Worm (Caenorhabditis elegans) whole organism, young adult: Measurements from ENCODE around the gene H01G02.3.

ENCODE experiments used
- B0261.1 ChIP-seq: sonication (generic microtip); optimal IDR thresholded peaks from 2 replicates; lab custom pipeline; 2016; ENCODE audit warnings: mild to moderate bottlenecking, missing genetic modification characterization, moderate library complexity, missing compliant biosample characterization
- C06A6.2 ChIP-seq: fragments of 200-800 bp; sonication (Bioruptor generic); conservative IDR thresholded peaks from 2 replicates; pipeline ENCODE4 v1.3.6; 2022; ENCODE audit warnings: missing genetic modification characterization, missing compliant biosample characterization
- F33H1.4 ChIP-seq: fragments of 200-800 bp; sonication (Bioruptor generic); IDR thresholded peaks from 2 replicates; pipeline ENCODE4 v1.3.6; 2022; ENCODE audit warnings: missing genetic modification reagents, missing genetic modification characterization, missing compliant biosample characterization
- F39B2.1 ChIP-seq: fragments of 200-800 bp; sonication (Bioruptor generic); IDR thresholded peaks from 2 replicates; pipeline ENCODE4 v1.3.6; 2022; ENCODE audit warnings: missing genetic modification reagents, missing genetic modification characterization, missing compliant biosample characterization
- F57A8.1 ChIP-seq: fragments of 200-800 bp; sonication (Bioruptor generic); optimal IDR thresholded peaks from 2 replicates; lab custom pipeline; 2018; ENCODE audit warnings: mild to moderate bottlenecking, missing genetic modification characterization, moderate library complexity, missing compliant biosample characterization
- K12H6.12 ChIP-seq: fragments of 200-800 bp; sonication (Bioruptor generic); optimal IDR thresholded peaks from 2 replicates; lab custom pipeline; 2018; ENCODE audit warnings: mild to moderate bottlenecking, missing genetic modification characterization, missing compliant biosample characterization
- T07F8.4 ChIP-seq: sonication (generic microtip); optimal IDR thresholded peaks from 2 replicates; lab custom pipeline; 2016; ENCODE audit warnings: mild to moderate bottlenecking, missing genetic modification characterization, moderate library complexity, missing compliant biosample characterization
- ZK185.1 ChIP-seq: sonication (generic microtip); optimal IDR thresholded peaks from 2 replicates; lab custom pipeline; 2016; ENCODE audit warnings: mild to moderate bottlenecking, missing genetic modification characterization, missing compliant biosample characterization; ENCODE audit not compliant: poor library complexity, severe bottlenecking
- aptf-3 ChIP-seq: fragments of 200-800 bp; sonication (Bioruptor generic); IDR thresholded peaks from 2 replicates; pipeline ENCODE4 v1.3.6; 2022; ENCODE audit warnings: missing genetic modification characterization, missing compliant biosample characterization
- atf-7 ChIP-seq: sonication (generic microtip); optimal IDR thresholded peaks from 2 replicates; lab custom pipeline; 2017; ENCODE audit warnings: mild to moderate bottlenecking, missing genetic modification characterization, missing compliant biosample characterization
- cebp-1 ChIP-seq, 2 experiments: fragments of 200-800 bp in 1 of 2; sonication (Bioruptor generic) in 1 of 2; sonication (generic microtip) in 1 of 2; IDR thresholded peaks in 1 of 2; optimal IDR thresholded peaks in 1 of 2; 2 replicates each; pipeline versions ENCODE4 v1.3.6 to Lab custom; 2017 to 2022; ENCODE audit warnings: missing compliant biosample characterization in 2 of 2, missing genetic modification characterization in 2 of 2, mild to moderate bottlenecking in 1 of 2, missing genetic modification reagents in 1 of 2, moderate library complexity in 1 of 2
- die-1 ChIP-seq: sonication (generic microtip); optimal IDR thresholded peaks from 2 replicates; lab custom pipeline; 2016; ENCODE audit warnings: missing genotype, mild to moderate bottlenecking, missing genetic modification characterization, missing compliant biosample characterization
- dpff-1 ChIP-seq: sonication (generic microtip); optimal IDR thresholded peaks from 2 replicates; lab custom pipeline; 2017; ENCODE audit warnings: mild to moderate bottlenecking, missing genetic modification characterization, missing compliant biosample characterization
- efl-1 ChIP-seq: fragments of 150-350 bp; optimal IDR thresholded peaks from 2 replicates; lab custom pipeline; 2014; ENCODE audit warnings: missing biosample characterization, missing genetic modification reagents, missing genetic modification characterization
- egrh-3 ChIP-seq: fragments of 200-800 bp; sonication (Bioruptor generic); IDR thresholded peaks from 2 replicates; pipeline ENCODE4 v1.3.6; 2022; ENCODE audit warnings: missing genetic modification reagents, missing genetic modification characterization, missing compliant biosample characterization
- ets-4 ChIP-seq: fragments of 200-800 bp; sonication (Bioruptor generic); optimal IDR thresholded peaks from 2 replicates; lab custom pipeline; 2018; ENCODE audit warnings: mild to moderate bottlenecking, missing genetic modification characterization, missing compliant biosample characterization
- fkh-3 ChIP-seq: sonication (generic microtip); optimal IDR thresholded peaks from 2 replicates; lab custom pipeline; 2016; ENCODE audit warnings: mild to moderate bottlenecking, missing genetic modification characterization, missing compliant biosample characterization
- him-1 ChIP-seq: sonication (generic microtip); optimal IDR thresholded peaks from 2 replicates; lab custom pipeline; 2016; ENCODE audit warnings: missing genotype, missing genetic modification reagents, missing genetic modification characterization, missing compliant biosample characterization
- hrde-1 ChIP-seq: sonication (generic microtip); optimal IDR thresholded peaks from 2 replicates; lab custom pipeline; 2016; ENCODE audit warnings: missing genetic modification characterization, mild to moderate bottlenecking, missing compliant biosample characterization, moderate library complexity, missing genotype, missing genetic modification reagents, borderline replicate concordance
- let-526 ChIP-seq: fragments of 200-800 bp; sonication (Bioruptor generic); IDR thresholded peaks from 2 replicates; pipeline ENCODE4 v1.3.6; 2022; ENCODE audit warnings: missing genetic modification reagents, missing genetic modification characterization, missing compliant biosample characterization
- lin-35 ChIP-seq, 3 experiments: fragments of 150-350 bp in 2 of 3; sonication (generic microtip) in 1 of 3; optimal IDR thresholded peaks; 2 replicates each; lab custom pipeline; 2014 to 2018; ENCODE audit warnings: missing biosample characterization in 3 of 3, missing genetic modification characterization in 3 of 3, missing genetic modification reagents in 3 of 3
- lsl-1 ChIP-seq: fragments of 200-800 bp; sonication (Bioruptor generic); optimal IDR thresholded peaks from 2 replicates; lab custom pipeline; 2018; ENCODE audit warnings: mild to moderate bottlenecking, missing genetic modification characterization, moderate library complexity, missing compliant biosample characterization
- madf-3 ChIP-seq: fragments of 200-800 bp; sonication (Bioruptor generic); IDR thresholded peaks from 2 replicates; pipeline ENCODE4 v1.3.6; 2022; ENCODE audit warnings: missing genetic modification reagents, missing genetic modification characterization, missing compliant biosample characterization
- mes-4 ChIP-seq: sonication (generic microtip); optimal IDR thresholded peaks from 2 replicates; lab custom pipeline; 2016; ENCODE audit warnings: missing genotype, missing genetic modification characterization, missing compliant biosample characterization
- nfyb-1 ChIP-seq: fragments of 200-800 bp; sonication (Bioruptor generic); IDR thresholded peaks from 2 replicates; pipeline ENCODE4 v1.3.6; 2022; ENCODE audit warnings: missing genetic modification reagents, missing genetic modification characterization, missing compliant biosample characterization
- nhr-120 ChIP-seq: fragments of 200-800 bp; sonication (Bioruptor generic); IDR thresholded peaks from 2 replicates; pipeline ENCODE4 v1.3.6; 2022; ENCODE audit warnings: missing genetic modification characterization, missing compliant biosample characterization
- nhr-80 ChIP-seq: sonication (generic microtip); optimal IDR thresholded peaks from 2 replicates; lab custom pipeline; 2016; ENCODE audit warnings: missing genetic modification characterization, missing compliant biosample characterization
- pbrm-1 ChIP-seq: fragments of 200-800 bp; sonication (Bioruptor generic); IDR thresholded peaks from 2 replicates; pipeline ENCODE4 v1.3.6; 2022; ENCODE audit warnings: missing genetic modification reagents, missing genetic modification characterization, missing compliant biosample characterization
- repo-1 ChIP-seq: sonication (generic microtip); optimal IDR thresholded peaks from 2 replicates; lab custom pipeline; 2017; ENCODE audit warnings: mild to moderate bottlenecking, missing genetic modification characterization, missing compliant biosample characterization
- sea-2 ChIP-seq: fragments of 200-800 bp; sonication (Bioruptor generic); IDR thresholded peaks from 2 replicates; pipeline ENCODE4 v1.3.6; 2022; ENCODE audit warnings: missing genetic modification characterization, missing compliant biosample characterization
- snpc-4 ChIP-seq, 5 experiments: fragments of 150-350 bp in 1 of 5; sonication (generic microtip) in 4 of 5; optimal IDR thresholded peaks; 2 replicates each; lab custom pipeline; 2014 to 2018; ENCODE audit warnings: missing genetic modification characterization in 5 of 5, missing biosample characterization in 3 of 5, antibody characterized with exemption in 2 of 5, mild to moderate bottlenecking in 2 of 5, missing compliant biosample characterization in 2 of 5, missing genotype in 2 of 5, moderate library complexity in 2 of 5, missing genetic modification reagents in 1 of 5
- sptf-2 ChIP-seq: fragments of 200-800 bp; sonication (Bioruptor generic); optimal IDR thresholded peaks from 2 replicates; lab custom pipeline; 2018; ENCODE audit warnings: mild to moderate bottlenecking, missing genetic modification characterization, missing compliant biosample characterization
- unc-62 ChIP-seq: fragments of 150-350 bp; optimal IDR thresholded peaks from 2 replicates; lab custom pipeline; 2014; ENCODE audit warnings: missing biosample characterization, missing genetic modification reagents, missing genetic modification characterization
- zim-3 ChIP-seq: sonication (generic microtip); optimal IDR thresholded peaks from 2 replicates; lab custom pipeline; 2017; ENCODE audit warnings: mild to moderate bottlenecking, missing genetic modification characterization, moderate library complexity, missing compliant biosample characterization
- ztf-22 ChIP-seq: fragments of 200-800 bp; sonication (Bioruptor generic); optimal IDR thresholded peaks from 2 replicates; lab custom pipeline; 2018; ENCODE audit warnings: mild to moderate bottlenecking, missing genetic modification characterization, moderate library complexity, missing compliant biosample characterization

Gene H01G02.3

ce11 chrIV:11792495-11792894 lies at the start of gene H01G02.3:
Gene H01G02.3, minus strand, starts transcription at chrIV:11792595.
- TF ChIP-seq nhr-120 (no peak), T07F8.4 (no peak), madf-3 (no peak), F39B2.1 (GFP tag; lab: Robert Waterston, UW) (no peak), sptf-2 (GFP tag; lab: Kevin White, UChicago) (no peak), lsl-1 (GFP tag; lab: Kevin White, UChicago) (no peak), hrde-1 (tag; lab: Kevin White, UChicago) (no peak), pbrm-1 (GFP tag; lab: Robert Waterston, UW) (no peak), C06A6.2 (GFP tag; lab: Robert Waterston, UW) (no peak), mes-4 (tag; lab: Kevin White, UChicago) (no peak), him-1 (tag; lab: Kevin White, UChicago) (no peak), K12H6.12 (tag; lab: Kevin White, UChicago) (no peak), ets-4 (GFP tag; lab: Kevin White, UChicago) (no peak), ztf-22 (GFP tag; lab: Kevin White, UChicago) (no peak), zim-3 (no peak), B0261.1 (no peak)

ce11 chrIV:11842121-11842520 lies 49.7 kb upstream of the H01G02.3 start, which contains the start of gene F38H4.3:
Gene F38H4.3, plus strand, starts transcription at chrIV:11842421.
- TF ChIP-seq lin-35 (GFP tag; optimal IDR thresholded peaks at IDR 0.05; lab: Kevin White, UChicago): no peak
- no peak for TF ChIP-seq ZK185.1 (tag; lab: Kevin White, UChicago)
- TF ChIP-seq madf-3: no peak
- TF ChIP-seq cebp-1 (GFP tag; IDR thresholded peaks at IDR 0.05; lab: Robert Waterston, UW): no peak
- TF ChIP-seq cebp-1 (tag; optimal IDR thresholded peaks at IDR 0.05; lab: Kevin White, UChicago): no peak
- TF ChIP-seq sea-2: no peak
- TF ChIP-seq atf-7 (tag; lab: Kevin White, UChicago): no peak
- no peak for TF ChIP-seq snpc-4 (GFP tag; optimal IDR thresholded peaks at IDR 0.05; lab: Kevin White, UChicago)
- TF ChIP-seq snpc-4 (tag; optimal IDR thresholded peaks at IDR 0.05; lab: Kevin White, UChicago): no peak
- TF ChIP-seq dpff-1: no peak
- no peak for TF ChIP-seq die-1
- TF ChIP-seq K12H6.12 (tag; lab: Kevin White, UChicago): no peak
- TF ChIP-seq repo-1 (tag; lab: Kevin White, UChicago): no peak
- TF ChIP-seq egrh-3 (GFP tag; lab: Robert Waterston, UW): no peak
- no peak for TF ChIP-seq efl-1 (GFP tag; lab: Kevin White, UChicago)
- TF ChIP-seq aptf-3: no peak
- TF ChIP-seq him-1 (tag; lab: Kevin White, UChicago): no peak
- no peak for TF ChIP-seq nfyb-1 (GFP tag; lab: Robert Waterston, UW)

- TF ChIP-seq F57A8.1 (GFP tag; lab: Kevin White, UChicago) (no peak), F33H1.4 (GFP tag; lab: Robert Waterston, UW) (no peak), nhr-80 (tag; lab: Kevin White, UChicago) (no peak), fkh-3 (no peak), unc-62 (GFP tag; lab: Kevin White, UChicago) (no peak), B0261.1 (no peak), let-526 (GFP tag; lab: Robert Waterston, UW) (no peak)
- TF ChIP-seq, all 124 proteins: peak for 0
These were observed 46.3 kb upstream of the H01G02.3 start, which contains the start of gene fbxb-3 for ce11 chrIV:11838657-11839056. Gene fbxb-3, plus strand, starts transcription at chrIV:11838957.
